Fruit fly (Drosophila melanogaster): ENCODE results near the gene CG34041.
A peak's percentile ranks its signal among the peaks of the same experiment; 100 is the strongest.

CG34041 gene

dm6 chr3R:30470690-30471089 lies 37.1 kb upstream of the CG34041 start:
- TF ChIP-seq CG8632 (GFP tag; optimal IDR thresholded peaks at IDR 0.05) (no peak), achi (GFP tag; optimal IDR thresholded peaks at IDR 0.05) (no peak), Hr4 (GFP tag; optimal IDR thresholded peaks at IDR 0.05) (no peak), eg (GFP tag; IDR thresholded peaks at IDR 0.05) (no peak), CG6792 (GFP tag; optimal IDR thresholded peaks at IDR 0.05) (no peak), CG6276 (GFP tag; optimal IDR thresholded peaks at IDR 0.05) (no peak), fd85E (GFP tag; optimal IDR thresholded peaks at IDR 0.05) (no peak), Eip75B (GFP tag; optimal IDR thresholded peaks at IDR 0.05) (no peak), Hr38 (GFP tag; optimal IDR thresholded peaks at IDR 0.05) (no peak), CG7368 (GFP tag; optimal IDR thresholded peaks at IDR 0.05) (no peak), CG31627 (GFP tag; optimal IDR thresholded peaks at IDR 0.05) (no peak), CG8119 (GFP tag; IDR thresholded peaks at IDR 0.05) (no peak), Eip93F (GFP tag; optimal IDR thresholded peaks at IDR 0.05) (no peak), CG4318 (GFP tag; optimal IDR thresholded peaks at IDR 0.05) (no peak), dac (GFP tag; optimal IDR thresholded peaks at IDR 0.05) (no peak)

DNA sequence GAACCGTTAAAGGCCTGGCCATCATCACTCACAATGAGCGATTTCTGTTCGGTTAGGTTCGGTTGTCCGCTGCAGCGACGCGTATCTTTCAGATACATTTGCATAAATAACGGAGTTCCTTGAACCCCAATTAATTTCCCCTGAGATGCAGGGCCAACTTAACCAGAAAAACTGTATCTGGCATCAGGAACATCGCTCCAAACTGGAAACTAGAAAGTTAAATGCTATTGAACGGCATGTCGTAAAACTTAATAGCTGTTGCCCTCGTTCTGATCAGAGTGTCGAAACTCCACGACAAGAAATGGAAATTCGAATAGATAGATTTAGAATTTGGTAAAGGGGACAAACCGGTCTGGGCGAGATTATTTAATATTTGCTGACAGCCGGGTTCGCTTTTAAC lies 35.5 kb upstream of the CG34041 start:
- TF ChIP-seq CG10669 (GFP tag; optimal IDR thresholded peaks at IDR 0.05), result no peak

- TF ChIP-seq ss (GFP tag; optimal IDR thresholded peaks at IDR 0.05) (peak in 1 of 2 experiments; percentile 64), CG31627 (GFP tag; optimal IDR thresholded peaks at IDR 0.05) (no peak)
These were observed 33.1 kb upstream of the CG34041 start for dm6 chr3R:30474667-30475213.

DNA sequence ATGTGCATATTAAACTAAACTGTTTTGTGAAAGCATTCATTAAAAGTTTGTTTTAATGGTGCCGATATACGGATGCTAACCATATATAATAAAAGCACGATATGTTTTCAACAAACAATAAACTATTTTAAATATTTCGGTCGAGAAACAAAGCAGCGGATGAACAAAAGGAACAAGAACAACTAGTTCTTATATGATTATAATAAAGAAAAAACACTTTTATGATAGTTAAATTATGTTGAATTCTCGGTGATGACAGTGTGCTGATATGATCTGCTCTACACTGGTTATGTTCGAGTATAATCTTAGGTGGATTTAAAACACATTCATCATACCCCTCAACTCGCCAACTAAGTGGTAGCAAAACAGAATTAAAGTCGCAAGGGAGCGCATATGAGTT lies 31.9 kb upstream of the CG34041 start:
- peak; percentile 50 for TF ChIP-seq Eip78C (GFP tag)
- no peak for TF ChIP-seq vri (GFP tag; optimal IDR thresholded peaks at IDR 0.05)
- TF ChIP-seq esn (GFP tag; optimal IDR thresholded peaks at IDR 0.05), result peak; percentile 18

DNA sequence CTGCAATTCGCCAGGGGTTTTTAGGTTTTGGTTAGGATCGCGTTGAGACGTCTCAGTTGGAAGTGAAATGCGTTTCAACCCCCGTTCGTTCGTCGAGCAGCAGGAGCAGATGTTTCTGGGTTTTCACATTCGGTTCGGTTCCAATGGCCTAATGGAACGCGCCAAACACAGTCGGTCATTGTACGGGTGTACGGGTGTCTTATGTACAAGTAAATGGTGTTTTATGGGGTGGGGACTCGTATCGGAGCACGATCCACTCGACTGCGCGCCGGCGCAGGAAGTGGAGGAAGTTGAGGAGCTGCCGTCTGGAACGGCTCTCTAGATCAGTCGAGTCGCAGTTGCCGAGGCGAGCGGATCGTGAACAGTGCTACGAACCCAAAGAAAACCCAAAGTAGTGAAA lies 31.5 kb upstream of the CG34041 start, which contains the start of gene spdo:
TSS of gene spdo (plus strand) at position 318 of the 400 bp plus-strand sequence.
- TF ChIP-seq Hr39 (GFP tag; optimal IDR thresholded peaks at IDR 0.05) (no peak), Ets21C (GFP tag; optimal IDR thresholded peaks at IDR 0.05) (no peak), CG9139 (GFP tag; optimal IDR thresholded peaks at IDR 0.05) (no peak), ss (GFP tag; optimal IDR thresholded peaks at IDR 0.05) (no peak), Sox14 (GFP tag; optimal IDR thresholded peaks at IDR 0.05) (no peak), dsx (GFP tag; optimal IDR thresholded peaks at IDR 0.05; ENCODE audit: poor library complexity, severe bottlenecking) (no peak)

DNA sequence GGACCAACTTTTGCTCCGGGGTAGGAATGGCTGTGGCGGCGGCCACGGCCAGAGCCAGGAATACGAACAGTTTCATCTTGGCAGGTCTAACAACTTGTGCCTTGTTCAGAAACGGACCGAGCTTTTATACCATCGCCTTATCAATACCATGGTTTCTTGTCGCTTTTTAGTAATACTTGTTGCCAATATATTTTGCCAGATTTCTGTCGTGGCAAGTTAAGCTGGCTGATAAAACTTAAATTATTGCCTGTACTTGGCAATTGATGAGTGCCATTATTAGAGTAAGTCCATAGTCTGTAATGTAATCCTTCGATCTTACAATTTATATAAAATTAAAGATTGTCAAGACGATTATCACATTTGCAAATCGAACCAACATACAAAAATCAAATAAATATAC lies 20.0 kb upstream of the CG34041 start, which contains the start of gene Jon99Fii:
TSS of gene Jon99Fii (minus strand) at position 101 of the 400 bp plus-strand sequence.
- TF ChIP-seq CG6163 (GFP tag; IDR thresholded peaks at IDR 0.05) (no peak), salr (GFP tag; optimal IDR thresholded peaks at IDR 0.05) (no peak), OdsH (GFP tag; optimal IDR thresholded peaks at IDR 0.05) (no peak), CG6276 (GFP tag; optimal IDR thresholded peaks at IDR 0.05) (no peak), Hr38 (GFP tag; optimal IDR thresholded peaks at IDR 0.05) (no peak), svp (GFP tag) (no peak), Eip93F (GFP tag; optimal IDR thresholded peaks at IDR 0.05) (no peak), CG8319 (GFP tag; optimal IDR thresholded peaks at IDR 0.05) (no peak), ss (GFP tag; optimal IDR thresholded peaks at IDR 0.05) (no peak), CG8119 (GFP tag; IDR thresholded peaks at IDR 0.05) (no peak)

DNA sequence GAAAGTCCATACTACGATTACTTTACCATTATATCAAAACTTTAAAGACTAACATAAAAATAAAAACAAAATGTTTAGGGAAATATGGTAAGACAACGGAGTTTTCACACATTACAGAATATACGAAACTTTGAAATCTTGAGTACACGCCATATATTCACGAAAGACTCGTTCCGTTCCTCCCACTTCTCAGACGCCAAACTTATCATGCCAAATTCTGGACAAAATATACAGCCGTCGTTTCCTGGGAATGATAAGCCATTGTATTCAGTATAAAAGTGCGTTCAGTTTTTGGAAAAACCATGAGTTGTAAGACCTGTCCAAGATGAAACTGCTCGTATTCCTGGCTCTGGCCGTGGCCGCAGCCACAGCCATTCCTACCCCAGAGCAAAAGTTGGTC lies 19.2 kb upstream of the CG34041 start, which contains the start of gene Jon99Fi:
TSS of gene Jon99Fi (plus strand) at position 301 of the 400 bp plus-strand sequence.
- TF ChIP-seq eg (GFP tag; IDR thresholded peaks at IDR 0.05) (no peak), Hr38 (GFP tag; optimal IDR thresholded peaks at IDR 0.05) (no peak), Blimp-1 (GFP tag; optimal IDR thresholded peaks at IDR 0.05) (no peak), Ets21C (GFP tag; optimal IDR thresholded peaks at IDR 0.05) (no peak), spab (GFP tag; optimal IDR thresholded peaks at IDR 0.05) (no peak), esn (GFP tag; optimal IDR thresholded peaks at IDR 0.05) (no peak), Hr4 (GFP tag; optimal IDR thresholded peaks at IDR 0.05) (no peak)

All from whole organism, prepupa.